Worm (Caenorhabditis elegans): ENCODE data around the gene Y51H7C.8.

DNA sequence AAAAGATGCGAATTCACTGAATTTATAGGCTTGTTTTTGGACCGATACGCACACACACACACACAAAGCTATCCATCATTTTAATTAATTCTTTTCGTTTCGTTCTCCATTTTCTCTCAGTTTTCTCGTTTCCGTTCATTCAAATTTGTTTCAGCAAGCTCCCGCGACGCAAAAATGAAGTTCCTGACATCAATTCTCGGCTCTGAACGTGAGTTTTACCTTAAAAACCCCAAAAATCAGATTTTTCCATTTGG lies 36.7 kb downstream of the Y51H7C.8 start, which contains the start of gene Y51H7C.3:
- no peak for TF ChIP-seq mdl-1 (tag; optimal IDR thresholded peaks at IDR 0.05)
- TF ChIP-seq ceh-82 (tag; optimal IDR thresholded peaks at IDR 0.05): no peak
